Worm (Caenorhabditis elegans) whole organism, L4 larva: Measurements from ENCODE around the gene sre-11.

Source experiments
- D1046.2 ChIP-seq: fragments of 200-800 bp; sonication (Bioruptor generic); IDR thresholded peaks from 2 replicates; pipeline ENCODE4 v1.3.6; 2022; ENCODE audit warnings: missing genetic modification characterization, missing compliant biosample characterization
- F10B5.3 ChIP-seq: sonication (generic microtip); optimal IDR thresholded peaks from 2 replicates; lab custom pipeline; 2016; ENCODE audit warnings: mild to moderate bottlenecking, missing genetic modification characterization, missing compliant biosample characterization
- R02D3.7 ChIP-seq: fragments of 150-350 bp; sonication (generic microtip); optimal IDR thresholded peaks from 3 replicates; lab custom pipeline; 2014; ENCODE audit warnings: missing biosample characterization, missing genetic modification characterization
- T20F7.1 ChIP-seq: fragments of 200-800 bp; sonication (Bioruptor generic); optimal IDR thresholded peaks from 2 replicates; lab custom pipeline; 2018; ENCODE audit warnings: mild to moderate bottlenecking, missing genetic modification characterization, missing compliant biosample characterization
- T26A8.4 ChIP-seq: fragments of 200-800 bp; sonication (Bioruptor generic); IDR thresholded peaks from 2 replicates; pipeline ENCODE4 v1.3.6; 2022; ENCODE audit warnings: missing genetic modification characterization, missing compliant biosample characterization
- Y105C5A.15 ChIP-seq: fragments of 200-800 bp; sonication (Bioruptor generic); IDR thresholded peaks from 2 replicates; pipeline ENCODE4 v1.3.6; 2022; ENCODE audit warnings: missing genetic modification characterization, missing compliant biosample characterization
- Y5F2A.4 ChIP-seq: fragments of 200-800 bp; sonication (Bioruptor generic); optimal IDR thresholded peaks from 2 replicates; lab custom pipeline; 2018; ENCODE audit warnings: mild to moderate bottlenecking, missing genetic modification characterization, missing compliant biosample characterization
- aha-1 ChIP-seq: fragments of 150-350 bp; peaks from one replicate; lab custom pipeline; 2014; ENCODE audit warnings: missing biosample characterization, missing genetic modification characterization
- aly-2 ChIP-seq: sonication (generic microtip); optimal IDR thresholded peaks from 2 replicates; lab custom pipeline; 2018; ENCODE audit warnings: missing biosample characterization, missing genetic modification characterization
- attf-4 ChIP-seq: sonication (generic microtip); optimal IDR thresholded peaks from 3 replicates; lab custom pipeline; 2017; ENCODE audit warnings: missing biosample characterization, missing genetic modification characterization
- ceh-20 ChIP-seq: fragments of 200-800 bp; sonication (Bioruptor generic); IDR thresholded peaks from 2 replicates; pipeline ENCODE4 v1.3.6; 2022; ENCODE audit warnings: missing genetic modification reagents, missing genetic modification characterization, missing compliant biosample characterization
- ceh-62 ChIP-seq: sonication (generic microtip); optimal IDR thresholded peaks from 2 replicates; lab custom pipeline; 2017; ENCODE audit warnings: missing biosample characterization, missing genetic modification characterization
- cey-2 ChIP-seq: sonication (generic microtip); optimal IDR thresholded peaks from 3 replicates; lab custom pipeline; 2017; ENCODE audit warnings: missing genetic modification characterization, mild to moderate bottlenecking, missing compliant biosample characterization, antibody characterized with exemption, borderline replicate concordance; ENCODE audit not compliant: insufficient read depth
- daf-12 ChIP-seq: fragments of 150-350 bp; optimal IDR thresholded peaks from 2 replicates; lab custom pipeline; 2014; ENCODE audit warnings: missing biosample characterization, missing genetic modification reagents, missing genetic modification characterization
- daf-19 ChIP-seq: fragments of 200-800 bp; sonication (Bioruptor generic); conservative IDR thresholded peaks from 2 replicates; pipeline ENCODE4 v1.3.6; 2022; ENCODE audit warnings: missing genetic modification characterization, missing compliant biosample characterization
- daf-8 ChIP-seq: fragments of 200-800 bp; sonication (Bioruptor generic); IDR thresholded peaks from 2 replicates; pipeline ENCODE4 v1.3.6; 2022; ENCODE audit warnings: missing genetic modification characterization, missing compliant biosample characterization
- dmd-9 ChIP-seq: fragments of 200-800 bp; sonication (Bioruptor generic); IDR thresholded peaks from 2 replicates; pipeline ENCODE4 v1.3.6; 2022; ENCODE audit warnings: missing genetic modification reagents, missing genetic modification characterization, missing compliant biosample characterization
- dpl-1 ChIP-seq: fragments of 150-350 bp; optimal IDR thresholded peaks from 2 replicates; lab custom pipeline; 2014; ENCODE audit warnings: missing biosample characterization, missing genetic modification reagents, missing genetic modification characterization
- duxl-1 ChIP-seq: sonication (generic microtip); optimal IDR thresholded peaks from 2 replicates; lab custom pipeline; 2016; ENCODE audit warnings: mild to moderate bottlenecking, missing genetic modification characterization, moderate library complexity, missing compliant biosample characterization; ENCODE audit not compliant: poor library complexity
- fkh-10 ChIP-seq: fragments of 150-350 bp; optimal IDR thresholded peaks from 2 replicates; lab custom pipeline; 2014; ENCODE audit warnings: missing biosample characterization, missing genetic modification reagents, missing genetic modification characterization
- fos-1 ChIP-seq: fragments of 150-350 bp; optimal IDR thresholded peaks from 2 replicates; lab custom pipeline; 2014; ENCODE audit warnings: missing biosample characterization, missing genetic modification characterization
- hlh-11 ChIP-seq: fragments of 200-800 bp; sonication (Bioruptor generic); optimal IDR thresholded peaks from 2 replicates; lab custom pipeline; 2018; ENCODE audit warnings: mild to moderate bottlenecking, missing genetic modification characterization, missing compliant biosample characterization
- lim-7 ChIP-seq: fragments of 200-800 bp; sonication (Bioruptor generic); IDR thresholded peaks from 2 replicates; pipeline ENCODE4 v1.3.6; 2022; ENCODE audit warnings: missing genetic modification characterization, missing compliant biosample characterization
- lin-38 ChIP-seq: fragments of 200-800 bp; sonication (Bioruptor generic); IDR thresholded peaks from 2 replicates; pipeline ENCODE4 v1.3.6; 2022; ENCODE audit warnings: missing genetic modification reagents, missing genetic modification characterization, missing compliant biosample characterization
- lin-39 ChIP-seq: fragments of 150-350 bp; optimal IDR thresholded peaks from 2 replicates; lab custom pipeline; 2014; ENCODE audit warnings: missing biosample characterization, missing genetic modification reagents, missing genetic modification characterization
- lsy-2 ChIP-seq, 2 experiments: fragments of 150-350 bp in 1 of 2; sonication (generic microtip) in 1 of 2; optimal IDR thresholded peaks; 2 replicates each; lab custom pipeline; 2014 to 2017; ENCODE audit warnings: missing biosample characterization in 2 of 2, missing genetic modification characterization in 2 of 2
- madf-9 ChIP-seq: fragments of 200-800 bp; sonication (Bioruptor generic); conservative IDR thresholded peaks from 2 replicates; pipeline ENCODE4 v1.3.6; 2022; ENCODE audit warnings: missing genetic modification reagents, missing genetic modification characterization, missing compliant biosample characterization
- mep-1 ChIP-seq: fragments of 150-350 bp; sonication (generic microtip); optimal IDR thresholded peaks from 3 replicates; lab custom pipeline; 2014; ENCODE audit warnings: missing biosample characterization, missing genetic modification characterization
- mxl-2 ChIP-seq: fragments of 200-800 bp; sonication (Bioruptor generic); conservative IDR thresholded peaks from 2 replicates; pipeline ENCODE4 v1.3.6; 2022; ENCODE audit warnings: missing genetic modification reagents, missing genetic modification characterization, missing compliant biosample characterization
- mxl-3 ChIP-seq: fragments of 200-800 bp; sonication (Bioruptor generic); optimal IDR thresholded peaks from 2 replicates; lab custom pipeline; 2018; ENCODE audit warnings: mild to moderate bottlenecking, missing genetic modification characterization, missing compliant biosample characterization
- nhr-102 ChIP-seq: sonication (generic microtip); optimal IDR thresholded peaks from 2 replicates; lab custom pipeline; 2016; ENCODE audit warnings: mild to moderate bottlenecking, missing genetic modification characterization, moderate library complexity, missing compliant biosample characterization
- nhr-11 ChIP-seq: fragments of 150-350 bp; optimal IDR thresholded peaks from 2 replicates; lab custom pipeline; 2014; ENCODE audit warnings: missing biosample characterization, missing genetic modification characterization
- nhr-237 ChIP-seq: sonication (generic microtip); optimal IDR thresholded peaks from 2 replicates; lab custom pipeline; 2017; ENCODE audit warnings: missing biosample characterization, missing genetic modification characterization
- nhr-41 ChIP-seq: fragments of 200-800 bp; sonication (Bioruptor generic); IDR thresholded peaks from 2 replicates; pipeline ENCODE4 v1.3.6; 2022; ENCODE audit warnings: missing genetic modification reagents, missing genetic modification characterization, missing compliant biosample characterization
- nhr-42 ChIP-seq: fragments of 200-800 bp; sonication (Bioruptor generic); IDR thresholded peaks from 2 replicates; pipeline ENCODE4 v1.3.6; 2022; ENCODE audit warnings: missing genetic modification characterization, missing compliant biosample characterization
- nhr-6 ChIP-seq: fragments of 150-350 bp; optimal IDR thresholded peaks from 2 replicates; lab custom pipeline; 2014; ENCODE audit warnings: missing biosample characterization, missing genetic modification characterization
- nhr-76 ChIP-seq: fragments of 150-350 bp; optimal IDR thresholded peaks from 2 replicates; lab custom pipeline; 2014; ENCODE audit warnings: missing biosample characterization, missing genetic modification characterization
- pha-4 ChIP-seq, 2 experiments: fragments of 150-350 bp in 1 of 2; fragments of 200-800 bp in 1 of 2; sonication (Bioruptor generic) in 1 of 2; IDR thresholded peaks in 1 of 2; optimal IDR thresholded peaks in 1 of 2; 2 replicates each; pipeline versions ENCODE4 v1.3.6 to Lab custom; 2014 to 2022; ENCODE audit warnings: missing genetic modification characterization in 2 of 2, missing genetic modification reagents in 2 of 2, missing biosample characterization in 1 of 2, missing compliant biosample characterization in 1 of 2
- saeg-2 ChIP-seq: fragments of 200-800 bp; sonication (Bioruptor generic); IDR thresholded peaks from 2 replicates; pipeline ENCODE4 v1.3.6; 2022; ENCODE audit warnings: missing genetic modification reagents, missing genetic modification characterization, missing compliant biosample characterization
- set-16 ChIP-seq: fragments of 200-800 bp; sonication (Bioruptor generic); IDR thresholded peaks from 2 replicates; pipeline ENCODE4 v1.3.6; 2022; ENCODE audit warnings: missing genetic modification reagents, missing genetic modification characterization, missing compliant biosample characterization
- skn-1 ChIP-seq: fragments of 150-350 bp; optimal IDR thresholded peaks from 2 replicates; lab custom pipeline; 2014; ENCODE audit warnings: missing biosample characterization, missing genetic modification characterization
- snpc-1.2 ChIP-seq: fragments of 200-800 bp; sonication (Bioruptor generic); IDR thresholded peaks from 2 replicates; pipeline ENCODE4 v1.3.6; 2022; ENCODE audit warnings: missing genetic modification reagents, missing genetic modification characterization, missing compliant biosample characterization
- snpc-4 ChIP-seq: fragments of 150-350 bp; optimal IDR thresholded peaks from 2 replicates; lab custom pipeline; 2014; ENCODE audit warnings: missing biosample characterization, missing genetic modification characterization
- spr-1 ChIP-seq: sonication (generic microtip); optimal IDR thresholded peaks from 2 replicates; lab custom pipeline; 2016; ENCODE audit warnings: mild to moderate bottlenecking, missing genetic modification characterization, missing compliant biosample characterization
- spr-3 ChIP-seq: fragments of 200-800 bp; sonication (Bioruptor generic); optimal IDR thresholded peaks from 2 replicates; lab custom pipeline; 2018; ENCODE audit warnings: mild to moderate bottlenecking, missing genetic modification characterization, missing compliant biosample characterization
- tag-97 ChIP-seq: fragments of 200-800 bp; sonication (Bioruptor generic); IDR thresholded peaks from 2 replicates; pipeline ENCODE4 v1.3.6; 2022; ENCODE audit warnings: missing genetic modification characterization, missing compliant biosample characterization
- tra-1 ChIP-seq: fragments of 200-800 bp; sonication (Bioruptor generic); IDR thresholded peaks from 2 replicates; pipeline ENCODE4 v1.3.6; 2022; ENCODE audit warnings: missing genetic modification reagents, missing genetic modification characterization, missing compliant biosample characterization
- zfp-2 ChIP-seq: sonication (generic microtip); optimal IDR thresholded peaks from 2 replicates; lab custom pipeline; 2016; ENCODE audit warnings: mild to moderate bottlenecking, missing genetic modification characterization, missing compliant biosample characterization
- zip-2 ChIP-seq: fragments of 150-350 bp; optimal IDR thresholded peaks from 2 replicates; lab custom pipeline; 2014; ENCODE audit warnings: missing biosample characterization, missing genetic modification characterization
- ztf-11 ChIP-seq: fragments of 150-350 bp; optimal IDR thresholded peaks from 2 replicates; lab custom pipeline; 2014; ENCODE audit warnings: missing biosample characterization, missing genetic modification characterization

The sre-11 gene

DNA sequence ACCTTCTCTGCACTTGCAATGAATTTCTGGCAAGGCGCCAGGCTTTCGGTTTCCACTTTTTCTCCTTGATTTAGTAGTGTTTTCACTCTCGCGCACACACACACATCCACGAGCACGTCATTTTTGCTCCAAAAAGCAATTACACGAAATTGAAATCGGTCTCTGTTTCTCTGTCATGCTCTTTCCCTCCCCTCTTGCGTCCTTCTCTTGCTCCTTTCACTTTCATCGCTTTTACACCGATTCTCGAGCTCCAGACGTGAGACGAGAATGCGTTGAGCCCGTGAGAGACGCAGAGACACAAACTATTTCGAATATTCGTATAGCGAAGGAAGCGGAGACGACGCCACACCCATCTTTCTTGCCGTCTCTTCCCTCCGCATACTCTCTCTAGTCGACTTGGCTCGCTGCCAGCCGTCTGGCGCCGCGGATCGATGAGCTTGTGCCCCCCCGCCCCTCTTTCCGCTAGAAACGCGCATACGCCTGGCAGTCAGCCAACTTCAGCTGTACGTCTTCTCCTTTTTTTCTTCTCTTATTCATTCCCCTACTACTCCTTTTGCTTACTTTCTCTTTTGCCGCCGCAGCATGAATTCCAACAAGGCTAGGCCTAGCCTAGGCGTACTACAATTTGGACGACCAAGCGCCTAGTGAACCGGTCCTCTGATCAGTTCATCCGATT lies 44.4 kb upstream of the sre-11 start:
- TF ChIP-seq mxl-2 (GFP tag; lab: Robert Waterston, UW) (0 out of 2 replicates have a peak, but pooled peaks have one; percentile 9), lim-7 (GFP tag; lab: Robert Waterston, UW) (no peak), D1046.2 (GFP tag; lab: Robert Waterston, UW) (0 out of 2 replicates have a peak, but pooled peaks have one; percentile 4), skn-1 (no peak), dpl-1 (peak; percentile 48), fos-1 (tag; lab: Kevin White, UChicago) (no peak), nhr-6 (tag; lab: Kevin White, UChicago) (no peak), Y5F2A.4 (GFP tag; lab: Kevin White, UChicago) (no peak), snpc-1.2 (GFP tag; lab: Robert Waterston, UW) (no peak), F10B5.3 (tag; lab: Kevin White, UChicago) (no peak), spr-3 (GFP tag; lab: Kevin White, UChicago) (no peak), tra-1 (GFP tag; lab: Robert Waterston, UW) (peak; percentile 63), pha-4 (GFP tag; IDR thresholded peaks at IDR 0.05; lab: Robert Waterston, UW) (peak; percentile 57; the same call in 1 of the 2 replicates), pha-4 (tag; optimal IDR thresholded peaks at IDR 0.05; lab: Kevin White, UChicago) (no peak), nhr-41 (no peak), nhr-76 (tag; lab: Kevin White, UChicago) (no peak), duxl-1 (tag; lab: Kevin White, UChicago) (no peak), daf-8 (GFP tag; lab: Robert Waterston, UW) (no peak), T26A8.4 (peak; percentile 68), zfp-2 (tag; lab: Kevin White, UChicago) (peak; percentile 26), hlh-11 (tag; lab: Kevin White, UChicago) (peak; percentile 91), dmd-9 (GFP tag; lab: Robert Waterston, UW) (0 out of 2 replicates have a peak, but pooled peaks have one; percentile 6), lsy-2 (tag; optimal IDR thresholded peaks at IDR 0.05; lab: Kevin White, UChicago) (peak; percentile 77), madf-9 (GFP tag; lab: Robert Waterston, UW) (peak; percentile 58; the same call in 1 of the 2 replicates), daf-12 (tag; lab: Kevin White, UChicago) (no peak), tag-97 (GFP tag; lab: Robert Waterston, UW) (no peak), aha-1 (tag; lab: Kevin White, UChicago) (peak; percentile 99), cey-2 (tag; lab: Kevin White, UChicago) (no peak), mep-1 (peak; percentile 57), set-16 (GFP tag; lab: Robert Waterston, UW) (peak; percentile 98), snpc-4 (tag; lab: Kevin White, UChicago) (no peak), zip-2 (tag; lab: Kevin White, UChicago) (no peak), aly-2 (no peak), ceh-62 (tag; lab: Kevin White, UChicago) (no peak), daf-19 (GFP tag; lab: Robert Waterston, UW) (no peak), attf-4 (tag; lab: Kevin White, UChicago) (no peak), T20F7.1 (GFP tag; lab: Kevin White, UChicago) (no peak), mxl-3 (GFP tag; lab: Kevin White, UChicago) (peak; percentile 1), nhr-237 (tag; lab: Kevin White, UChicago) (no peak), lin-38 (GFP tag; lab: Robert Waterston, UW) (peak; percentile 54), nhr-102 (tag; lab: Kevin White, UChicago) (peak; percentile 23), Y105C5A.15 (no peak), nhr-42 (GFP tag; lab: Robert Waterston, UW) (peak; percentile 43; the same call in 1 of the 2 replicates), spr-1 (tag; lab: Kevin White, UChicago) (peak; percentile 44), lin-39 (peak; percentile 9), saeg-2 (GFP tag; lab: Robert Waterston, UW) (0 out of 2 replicates have a peak, but pooled peaks have one; percentile 52), fkh-10 (GFP tag; lab: Kevin White, UChicago) (peak; percentile 73), ceh-20 (GFP tag; lab: Robert Waterston, UW) (peak; percentile 92), ztf-11 (tag; lab: Kevin White, UChicago) (no peak), nhr-11 (tag; lab: Kevin White, UChicago) (peak; percentile 75), R02D3.7 (tag; lab: Kevin White, UChicago) (no peak)
